Worm (Caenorhabditis elegans) whole organism, late embryonic: ENCODE measurements around the gene frpr-18.

Experiments
- T23F11.4 ChIP-seq: fragments of 200-800 bp; sonication (Bioruptor generic); optimal IDR thresholded peaks from 2 replicates; lab custom pipeline; 2018; ENCODE audit warnings: mild to moderate bottlenecking, missing genetic modification characterization, missing compliant biosample characterization
- ahr-1 ChIP-seq: sonication (generic microtip); optimal IDR thresholded peaks from 2 replicates; lab custom pipeline; 2016; ENCODE audit warnings: missing genetic modification characterization, missing compliant biosample characterization
- ama-1 ChIP-seq: fragments of 150-350 bp; optimal IDR thresholded peaks from 2 replicates; lab custom pipeline; 2014
- ceh-18 ChIP-seq: sonication (generic microtip); optimal IDR thresholded peaks from 2 replicates; lab custom pipeline; 2016; ENCODE audit warnings: missing genetic modification characterization, missing compliant biosample characterization
- ceh-19 ChIP-seq: fragments of 200-800 bp; sonication (Bioruptor generic); optimal IDR thresholded peaks from 2 replicates; lab custom pipeline; 2018; ENCODE audit warnings: mild to moderate bottlenecking, missing genetic modification characterization, missing compliant biosample characterization
- ceh-30 ChIP-seq: fragments of 150-350 bp; optimal IDR thresholded peaks from 2 replicates; lab custom pipeline; 2014; ENCODE audit warnings: missing biosample characterization, missing genetic modification characterization
- ceh-34 ChIP-seq: sonication (generic microtip); optimal IDR thresholded peaks from 2 replicates; lab custom pipeline; 2016; ENCODE audit warnings: mild to moderate bottlenecking, missing genetic modification characterization, missing compliant biosample characterization
- ceh-48 ChIP-seq: sonication (generic microtip); optimal IDR thresholded peaks from 2 replicates; lab custom pipeline; 2016; ENCODE audit warnings: missing genetic modification characterization, inconsistent platforms, missing compliant biosample characterization
- ceh-6 ChIP-seq: fragments of 200-800 bp; sonication (Bioruptor generic); optimal IDR thresholded peaks from 2 replicates; lab custom pipeline; 2018; ENCODE audit warnings: mild to moderate bottlenecking, missing genetic modification characterization, missing compliant biosample characterization
- ceh-9 ChIP-seq: sonication (generic microtip); optimal IDR thresholded peaks from 2 replicates; lab custom pipeline; 2016; ENCODE audit warnings: mild to moderate bottlenecking, missing genetic modification characterization, inconsistent platforms, missing compliant biosample characterization
- dve-1 ChIP-seq: sonication (generic microtip); optimal IDR thresholded peaks from 2 replicates; lab custom pipeline; 2017; ENCODE audit warnings: antibody characterized with exemption, mild to moderate bottlenecking, missing genetic modification characterization, missing compliant biosample characterization
- ets-4 ChIP-seq: sonication (generic microtip); optimal IDR thresholded peaks from 2 replicates; lab custom pipeline; 2016; ENCODE audit warnings: missing genetic modification characterization, missing compliant biosample characterization
- fax-1 ChIP-seq: sonication (generic microtip); optimal IDR thresholded peaks from 2 replicates; lab custom pipeline; 2016; ENCODE audit warnings: missing genotype, missing genetic modification characterization, missing compliant biosample characterization
- fkh-10 ChIP-seq: fragments of 150-350 bp; optimal IDR thresholded peaks from 2 replicates; lab custom pipeline; 2014; ENCODE audit warnings: missing biosample characterization, missing genetic modification reagents, missing genetic modification characterization
- fkh-6 ChIP-seq: sonication (generic microtip); optimal IDR thresholded peaks from 2 replicates; lab custom pipeline; 2016; ENCODE audit warnings: missing genetic modification characterization, missing compliant biosample characterization
- gmeb-2 ChIP-seq: sonication (generic microtip); optimal IDR thresholded peaks from 2 replicates; lab custom pipeline; 2016; ENCODE audit warnings: missing genetic modification characterization, inconsistent platforms, missing compliant biosample characterization
- hlh-15 ChIP-seq: sonication (generic microtip); optimal IDR thresholded peaks from 2 replicates; lab custom pipeline; 2016; ENCODE audit warnings: missing genetic modification characterization, missing compliant biosample characterization
- hlh-6 ChIP-seq: sonication (generic microtip); optimal IDR thresholded peaks from 2 replicates; lab custom pipeline; 2016; ENCODE audit warnings: missing genotype, missing genetic modification characterization, missing compliant biosample characterization
- hlh-8 ChIP-seq: sonication (generic microtip); optimal IDR thresholded peaks from 2 replicates; lab custom pipeline; 2016; ENCODE audit warnings: missing genotype, missing genetic modification characterization, missing compliant biosample characterization
- madf-2 ChIP-seq: sonication (generic microtip); optimal IDR thresholded peaks from 2 replicates; lab custom pipeline; 2017; ENCODE audit warnings: missing genetic modification characterization, missing compliant biosample characterization
- mec-3 ChIP-seq: sonication (generic microtip); optimal IDR thresholded peaks from 2 replicates; lab custom pipeline; 2016; ENCODE audit warnings: borderline replicate concordance, missing genetic modification characterization, missing compliant biosample characterization
- odd-2 ChIP-seq: sonication (generic microtip); optimal IDR thresholded peaks from 2 replicates; lab custom pipeline; 2017; ENCODE audit warnings: antibody characterized with exemption, mild to moderate bottlenecking, missing genetic modification characterization, missing compliant biosample characterization
- pat-9 ChIP-seq: fragments of 200-800 bp; sonication (Bioruptor generic); optimal IDR thresholded peaks from 2 replicates; lab custom pipeline; 2018; ENCODE audit warnings: mild to moderate bottlenecking, missing genetic modification characterization, moderate library complexity, missing compliant biosample characterization
- pax-1 ChIP-seq: fragments of 150-350 bp; optimal IDR thresholded peaks from 2 replicates; lab custom pipeline; 2014; ENCODE audit warnings: missing biosample characterization, missing genetic modification characterization
- pha-2 ChIP-seq: sonication (generic microtip); optimal IDR thresholded peaks from 2 replicates; lab custom pipeline; 2017; ENCODE audit warnings: mild to moderate bottlenecking, missing genetic modification characterization, missing compliant biosample characterization
- pha-4 ChIP-seq: fragments of 150-350 bp; optimal IDR thresholded peaks from 2 replicates; lab custom pipeline; 2018; ENCODE audit warnings: missing biosample characterization, missing genetic modification reagents, missing genetic modification characterization
- pqm-1 ChIP-seq: sonication (generic microtip); optimal IDR thresholded peaks from 2 replicates; lab custom pipeline; 2016; ENCODE audit warnings: missing genetic modification characterization, missing compliant biosample characterization
- pros-1 ChIP-seq: fragments of 150-350 bp; optimal IDR thresholded peaks from 2 replicates; lab custom pipeline; 2014; ENCODE audit warnings: missing biosample characterization, missing genetic modification reagents, missing genetic modification characterization
- sdc-2 ChIP-seq: sonication (generic microtip); optimal IDR thresholded peaks from 2 replicates; lab custom pipeline; 2016; ENCODE audit warnings: missing genotype, missing genetic modification characterization, missing compliant biosample characterization
- sox-2 ChIP-seq: fragments of 200-800 bp; sonication (Bioruptor generic); IDR thresholded peaks from 2 replicates; pipeline ENCODE4 v1.3.6; 2022; ENCODE audit warnings: missing genetic modification reagents, missing genetic modification characterization, missing compliant biosample characterization
- tbx-2 ChIP-seq: sonication (generic microtip); optimal IDR thresholded peaks from 2 replicates; lab custom pipeline; 2016; ENCODE audit warnings: missing genetic modification characterization, missing compliant biosample characterization
- tbx-7 ChIP-seq: sonication (generic microtip); optimal IDR thresholded peaks from 2 replicates; lab custom pipeline; 2016; ENCODE audit warnings: missing genotype, missing genetic modification characterization, missing compliant biosample characterization
- unc-3 ChIP-seq, 2 experiments: fragments of 200-800 bp in 1 of 2; sonication (Bioruptor generic) in 1 of 2; sonication (generic microtip) in 1 of 2; conservative IDR thresholded peaks in 1 of 2; optimal IDR thresholded peaks in 1 of 2; 2 replicates each; pipeline versions ENCODE4 v1.3.6 to Lab custom; 2016 to 2022; ENCODE audit warnings: missing compliant biosample characterization in 2 of 2, missing genetic modification characterization in 2 of 2, missing genetic modification reagents in 1 of 2
- unc-42 ChIP-seq: sonication (generic microtip); optimal IDR thresholded peaks from 2 replicates; lab custom pipeline; 2016; ENCODE audit warnings: missing genotype, missing genetic modification characterization, missing compliant biosample characterization
- unc-55 ChIP-seq: sonication (generic microtip); optimal IDR thresholded peaks from 2 replicates; lab custom pipeline; 2017; ENCODE audit warnings: missing biosample characterization, missing genetic modification reagents, missing genetic modification characterization
- zip-5 ChIP-seq: sonication (generic microtip); optimal IDR thresholded peaks from 2 replicates; lab custom pipeline; 2016; ENCODE audit warnings: missing genetic modification characterization, missing compliant biosample characterization
- ztf-16 ChIP-seq: sonication (generic microtip); optimal IDR thresholded peaks from 2 replicates; lab custom pipeline; 2017; ENCODE audit warnings: missing genetic modification characterization, missing compliant biosample characterization

Gene frpr-18

ce11 chrV:6846507-6846906 lies 23.6 kb upstream of the frpr-18 start, which contains the start of gene lgc-54:
TSS of gene lgc-54 (minus strand) at chrV:6846607.
- TF ChIP-seq unc-42 (tag; lab: Kevin White, UChicago) (no peak), ceh-9 (tag; lab: Kevin White, UChicago) (no peak), ztf-16 (no peak), odd-2 (tag; lab: Kevin White, UChicago) (no peak), ets-4 (no peak), unc-3 (GFP tag; conservative IDR thresholded peaks at IDR 0.05; lab: Robert Waterston, UW) (no peak), unc-3 (tag; optimal IDR thresholded peaks at IDR 0.05; lab: Kevin White, UChicago) (no peak), pqm-1 (tag; lab: Kevin White, UChicago) (no peak)

ce11 chrV:6854711-6855110 lies 15.4 kb upstream of the frpr-18 start, which contains the start of gene gpa-10:
TSS of gene gpa-10 (minus strand) at chrV:6854811.
- TF ChIP-seq unc-42 (tag; lab: Kevin White, UChicago) (no peak), ahr-1 (tag; lab: Kevin White, UChicago) (no peak), pha-4 (tag; lab: Kevin White, UChicago) (no peak), tbx-7 (no peak), hlh-8 (tag; lab: Kevin White, UChicago) (no peak), ceh-6 (GFP tag; lab: Kevin White, UChicago) (no peak), fkh-10 (GFP tag; lab: Kevin White, UChicago) (no peak)

- TF ChIP-seq pat-9 (tag; lab: Kevin White, UChicago) (no peak), hlh-6 (tag; lab: Kevin White, UChicago) (no peak), T23F11.4 (GFP tag; lab: Kevin White, UChicago) (no peak), gmeb-2 (tag; lab: Kevin White, UChicago) (no peak), ceh-19 (GFP tag; lab: Kevin White, UChicago) (no peak), unc-55 (GFP tag; lab: Kevin White, UChicago) (peak; percentile 88), unc-42 (tag; lab: Kevin White, UChicago) (no peak)
- TF ChIP-seq, all 69 proteins: peak for 1
Observed at ce11 chrV:6874735-6875134, 4.6 kb downstream of the frpr-18 start.

- peak; percentile 81 for TF ChIP-seq ceh-34
- no peak for TF ChIP-seq ama-1 (lab: Kevin White, UChicago)
- no peak for TF ChIP-seq hlh-15 (tag; lab: Kevin White, UChicago)
- no peak for TF ChIP-seq ahr-1 (tag; lab: Kevin White, UChicago)
Observed at ce11 chrV:6875795-6876194, 5.7 kb downstream of the frpr-18 start.

ce11 chrV:6876763-6877515 lies 6.8 kb downstream of the frpr-18 start:
- TF ChIP-seq odd-2 (tag; lab: Kevin White, UChicago) = no peak
- TF ChIP-seq sdc-2 = no peak
- TF ChIP-seq pros-1 = no peak
- no peak for TF ChIP-seq mec-3 (tag; lab: Kevin White, UChicago)
- no peak for TF ChIP-seq ceh-6 (GFP tag; lab: Kevin White, UChicago)
- TF ChIP-seq dve-1 (tag; lab: Kevin White, UChicago) = no peak
- TF ChIP-seq madf-2 (tag; lab: Kevin White, UChicago) = no peak
- no peak for TF ChIP-seq ceh-30 (tag; lab: Kevin White, UChicago)
- TF ChIP-seq tbx-2 (tag; lab: Kevin White, UChicago) = no peak
- TF ChIP-seq ceh-19 (GFP tag; lab: Kevin White, UChicago) = no peak
- no peak for TF ChIP-seq ceh-9 (tag; lab: Kevin White, UChicago)
- no peak for TF ChIP-seq fkh-6 (tag; lab: Kevin White, UChicago)
- TF ChIP-seq pha-2 (tag; lab: Kevin White, UChicago) = no peak
- no peak for TF ChIP-seq fax-1
- no peak for TF ChIP-seq pax-1 (tag; lab: Kevin White, UChicago)
- no peak for TF ChIP-seq sox-2 (GFP tag; lab: Robert Waterston, UW)
- TF ChIP-seq ceh-18 (tag; lab: Kevin White, UChicago) = no peak
- TF ChIP-seq zip-5 = no peak
- TF ChIP-seq ceh-48 (tag; lab: Kevin White, UChicago) = no peak
- TF ChIP-seq ama-1 (lab: Kevin White, UChicago) = no peak
